Worm (Caenorhabditis elegans) whole organism, L1 larva: ENCODE data around the gene nra-3.

Experiments used
- blmp-1 ChIP-seq: fragments of 150-350 bp; optimal IDR thresholded peaks from 2 replicates; lab custom pipeline; 2014; ENCODE audit warnings: missing biosample characterization, missing genetic modification characterization
- elt-3 ChIP-seq, 6 experiments: fragments of 150-350 bp in 1 of 6; sonication (generic microtip); optimal IDR thresholded peaks; 2 replicates each; lab custom pipeline; 2017 to 2018; ENCODE audit warnings: missing biosample characterization in 6 of 6, missing genetic modification characterization in 6 of 6, inconsistent platforms in 1 of 6
- lin-15B ChIP-seq: fragments of 150-350 bp; sonication (generic microtip); optimal IDR thresholded peaks from 3 replicates; lab custom pipeline; 2014; ENCODE audit warnings: missing biosample characterization, missing genetic modification characterization
- nhr-77 ChIP-seq: fragments of 150-350 bp; optimal IDR thresholded peaks from 2 replicates; lab custom pipeline; 2014; ENCODE audit warnings: missing biosample characterization, missing genetic modification characterization
- vab-15 ChIP-seq: sonication (generic microtip); optimal IDR thresholded peaks from 2 replicates; lab custom pipeline; 2017; ENCODE audit warnings: missing genotype, mild to moderate bottlenecking, missing genetic modification characterization, missing compliant biosample characterization

DNA sequence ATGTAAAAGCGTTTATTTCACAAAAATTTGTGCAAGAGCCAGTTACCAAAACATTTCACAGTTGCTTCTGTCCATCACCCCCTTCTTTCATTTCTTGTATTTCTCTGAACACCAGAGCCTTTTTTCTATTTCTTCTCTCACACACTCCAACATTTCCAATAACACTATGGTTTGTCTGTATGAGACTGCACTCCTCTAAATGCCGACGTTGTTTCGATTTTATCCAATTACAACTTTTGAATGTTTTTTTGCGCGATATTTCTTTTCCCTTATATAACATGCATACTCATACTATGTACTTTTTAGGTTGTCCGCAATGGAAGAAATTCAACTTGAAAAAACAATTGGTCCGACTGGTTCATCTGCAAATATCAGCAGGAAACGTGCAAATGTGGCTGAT, 25.4 kb downstream of the nra-3 start, which contains the start of gene F21G4.5:
- TF ChIP-seq blmp-1 (tag; lab: Kevin White, UChicago): no peak
- TF ChIP-seq nhr-77 (tag; lab: Kevin White, UChicago): no peak
- TF ChIP-seq vab-15 (tag; lab: Kevin White, UChicago): no peak
- TF ChIP-seq elt-3 (tag; optimal IDR thresholded peaks at IDR 0.05; lab: Kevin White, UChicago): no peak
- TF ChIP-seq lin-15B (tag; lab: Kevin White, UChicago): no peak
